Fruit fly (Drosophila melanogaster): Measurements from ENCODE around the gene CG31463.

DNA sequence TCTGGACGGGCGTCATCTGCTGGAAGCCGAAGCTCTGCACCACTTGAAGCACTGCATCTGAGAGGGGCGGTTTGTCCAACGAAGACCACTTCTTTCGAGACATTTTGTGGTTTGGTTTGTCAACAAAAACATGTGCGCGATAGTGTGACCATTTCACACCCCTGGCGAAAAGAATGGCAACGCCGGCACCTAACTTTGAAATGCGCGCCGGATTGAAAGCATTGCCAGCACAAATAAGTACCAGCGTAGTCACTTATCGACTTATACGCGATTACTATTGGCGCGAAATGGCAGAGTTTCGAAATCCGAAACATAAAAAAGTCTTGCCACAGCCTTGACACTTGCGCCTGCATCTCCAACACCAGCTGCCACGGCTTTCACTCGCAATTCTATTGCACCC lies 22.4 kb upstream of the CG31463 start, which contains the start of gene CG9630:
- TF ChIP-seq D1 (tag; optimal IDR thresholded peaks at IDR 0.05) (no peak), gl (tag; optimal IDR thresholded peaks at IDR 0.05) (no peak), CG34367 (tag; optimal IDR thresholded peaks at IDR 0.05) (no peak)
